Worm (Caenorhabditis elegans) whole organism, L2 larva: ENCODE measurements around the gene nhr-198.
"Not testable (repeated sequence)": the region's sequence is repeated elsewhere in the genome, so short reads cannot be mapped to it uniquely, and the experiment has no call there.

Source experiments
- C34F6.9 ChIP-seq: fragments of 150-350 bp; optimal IDR thresholded peaks from 2 replicates; lab custom pipeline; 2014; ENCODE audit warnings: missing biosample characterization, missing genetic modification characterization
- F13H6.1 ChIP-seq: sonication (generic microtip); optimal IDR thresholded peaks from 2 replicates; lab custom pipeline; 2016; ENCODE audit warnings: missing genetic modification characterization, missing compliant biosample characterization
- R02D3.7 ChIP-seq: fragments of 150-350 bp; optimal IDR thresholded peaks from 2 replicates; lab custom pipeline; 2014; ENCODE audit warnings: missing biosample characterization, missing genetic modification characterization
- Y55F3AM.14 ChIP-seq: fragments of 200-800 bp; sonication (Bioruptor generic); optimal IDR thresholded peaks from 2 replicates; lab custom pipeline; 2018; ENCODE audit warnings: mild to moderate bottlenecking, missing genetic modification characterization, missing compliant biosample characterization
- ZK546.5 ChIP-seq: sonication (generic microtip); optimal IDR thresholded peaks from 2 replicates; lab custom pipeline; 2017; ENCODE audit warnings: missing biosample characterization, missing genetic modification characterization
- alr-1 ChIP-seq: fragments of 150-350 bp; optimal IDR thresholded peaks from 2 replicates; lab custom pipeline; 2014; ENCODE audit warnings: missing biosample characterization, missing genetic modification characterization
- aly-2 ChIP-seq: fragments of 150-350 bp; optimal IDR thresholded peaks from 2 replicates; lab custom pipeline; 2014; ENCODE audit warnings: missing biosample characterization, missing genetic modification characterization
- ama-1 ChIP-seq: fragments of 150-350 bp; optimal IDR thresholded peaks from 2 replicates; lab custom pipeline; 2018; ENCODE audit warnings: inconsistent platforms
- blmp-1 ChIP-seq: sonication (generic microtip); optimal IDR thresholded peaks from 2 replicates; lab custom pipeline; 2017; ENCODE audit warnings: missing genetic modification characterization, mild to moderate bottlenecking, missing compliant biosample characterization, antibody characterized with exemption, moderate library complexity; ENCODE audit not compliant: insufficient read depth
- ceh-16 ChIP-seq: fragments of 150-350 bp; optimal IDR thresholded peaks from 2 replicates; lab custom pipeline; 2014; ENCODE audit warnings: missing biosample characterization, missing genetic modification characterization
- ceh-82 ChIP-seq: fragments of 150-350 bp; optimal IDR thresholded peaks from 2 replicates; lab custom pipeline; 2014; ENCODE audit warnings: missing biosample characterization, missing genetic modification characterization
- crh-2 ChIP-seq: sonication (generic microtip); optimal IDR thresholded peaks from 2 replicates; lab custom pipeline; 2017; ENCODE audit warnings: missing biosample characterization, missing genetic modification characterization
- egl-27 ChIP-seq: sonication (generic microtip); optimal IDR thresholded peaks from 3 replicates; lab custom pipeline; 2017; ENCODE audit warnings: missing biosample characterization, missing genetic modification reagents, missing genetic modification characterization
- elt-1 ChIP-seq: fragments of 150-350 bp; optimal IDR thresholded peaks from 2 replicates; lab custom pipeline; 2014; ENCODE audit warnings: missing biosample characterization, missing genetic modification characterization
- fos-1 ChIP-seq: fragments of 150-350 bp; optimal IDR thresholded peaks from 2 replicates; lab custom pipeline; 2014; ENCODE audit warnings: missing biosample characterization, missing genetic modification characterization
- gmeb-1 ChIP-seq: fragments of 150-350 bp; optimal IDR thresholded peaks from 2 replicates; lab custom pipeline; 2014; ENCODE audit warnings: missing biosample characterization, missing genetic modification characterization
- lin-11 ChIP-seq: fragments of 150-350 bp; sonication (generic microtip); optimal IDR thresholded peaks from 2 replicates; lab custom pipeline; 2014; ENCODE audit warnings: missing biosample characterization, missing genetic modification characterization, inconsistent platforms, mixed read lengths
- lin-13 ChIP-seq: fragments of 150-350 bp; optimal IDR thresholded peaks from 2 replicates; lab custom pipeline; 2014; ENCODE audit warnings: missing biosample characterization, missing genetic modification reagents, missing genetic modification characterization
- lin-39 ChIP-seq: fragments of 150-350 bp; optimal IDR thresholded peaks from 2 replicates; lab custom pipeline; 2014; ENCODE audit warnings: missing biosample characterization, missing genetic modification reagents, missing genetic modification characterization
- mab-5 ChIP-seq: fragments of 150-350 bp; optimal IDR thresholded peaks from 2 replicates; lab custom pipeline; 2014; ENCODE audit warnings: missing biosample characterization, missing genetic modification characterization
- mbf-1 ChIP-seq: sonication (generic microtip); optimal IDR thresholded peaks from 2 replicates; lab custom pipeline; 2017; ENCODE audit warnings: missing biosample characterization, missing genetic modification characterization
- mdl-1 ChIP-seq, 2 experiments: fragments of 150-350 bp in 1 of 2; sonication (generic microtip) in 1 of 2; optimal IDR thresholded peaks; 2 replicates each; lab custom pipeline; 2017; ENCODE audit warnings: missing biosample characterization in 2 of 2, missing genetic modification characterization in 2 of 2
- nhr-11 ChIP-seq: fragments of 150-350 bp; optimal IDR thresholded peaks from 2 replicates; lab custom pipeline; 2014; ENCODE audit warnings: missing biosample characterization, missing genetic modification characterization
- nhr-12 ChIP-seq: fragments of 150-350 bp; optimal IDR thresholded peaks from 2 replicates; lab custom pipeline; 2014; ENCODE audit warnings: missing biosample characterization, missing genetic modification characterization
- nhr-129 ChIP-seq: fragments of 150-350 bp; optimal IDR thresholded peaks from 2 replicates; lab custom pipeline; 2014; ENCODE audit warnings: missing biosample characterization, missing genetic modification characterization
- nhr-21 ChIP-seq: fragments of 150-350 bp; optimal IDR thresholded peaks from 2 replicates; lab custom pipeline; 2014; ENCODE audit warnings: missing biosample characterization, missing genetic modification characterization
- nhr-237 ChIP-seq: fragments of 150-350 bp; optimal IDR thresholded peaks from 2 replicates; lab custom pipeline; 2014; ENCODE audit warnings: missing biosample characterization, missing genetic modification characterization
- nhr-25 ChIP-seq: fragments of 150-350 bp; sonication (generic microtip); optimal IDR thresholded peaks from 3 replicates; lab custom pipeline; 2014; ENCODE audit warnings: missing biosample characterization, missing genetic modification characterization
- nhr-6 ChIP-seq: fragments of 150-350 bp; optimal IDR thresholded peaks from 2 replicates; lab custom pipeline; 2014; ENCODE audit warnings: missing biosample characterization, missing genetic modification characterization
- nhr-77 ChIP-seq: fragments of 150-350 bp; optimal IDR thresholded peaks from 2 replicates; lab custom pipeline; 2014; ENCODE audit warnings: missing biosample characterization, missing genetic modification characterization
- sem-4 ChIP-seq: fragments of 150-350 bp; optimal IDR thresholded peaks from 2 replicates; lab custom pipeline; 2014; ENCODE audit warnings: missing biosample characterization, missing genetic modification reagents, missing genetic modification characterization
- skn-1 ChIP-seq: sonication (generic microtip); optimal IDR thresholded peaks from 2 replicates; lab custom pipeline; 2017; ENCODE audit warnings: missing biosample characterization, missing genetic modification characterization
- sma-3 ChIP-seq: sonication (generic microtip); optimal IDR thresholded peaks from 2 replicates; lab custom pipeline; 2016; ENCODE audit warnings: missing genetic modification reagents, missing genetic modification characterization, missing compliant biosample characterization
- snpc-4 ChIP-seq: fragments of 150-350 bp; optimal IDR thresholded peaks from 2 replicates; lab custom pipeline; 2014; ENCODE audit warnings: missing biosample characterization, missing genetic modification characterization
- unc-39 ChIP-seq: fragments of 150-350 bp; optimal IDR thresholded peaks from 2 replicates; lab custom pipeline; 2014; ENCODE audit warnings: missing biosample characterization, missing genetic modification characterization
- unc-55 ChIP-seq: fragments of 150-350 bp; sonication (generic microtip); optimal IDR thresholded peaks from 3 replicates; lab custom pipeline; 2014; ENCODE audit warnings: missing biosample characterization, missing genetic modification reagents, missing genetic modification characterization
- zag-1 ChIP-seq: fragments of 150-350 bp; optimal IDR thresholded peaks from 2 replicates; lab custom pipeline; 2014; ENCODE audit warnings: missing biosample characterization, missing genetic modification characterization
- ztf-4 ChIP-seq: fragments of 150-350 bp; optimal IDR thresholded peaks from 2 replicates; lab custom pipeline; 2014; ENCODE audit warnings: missing biosample characterization, missing genetic modification characterization

nhr-198 gene

DNA sequence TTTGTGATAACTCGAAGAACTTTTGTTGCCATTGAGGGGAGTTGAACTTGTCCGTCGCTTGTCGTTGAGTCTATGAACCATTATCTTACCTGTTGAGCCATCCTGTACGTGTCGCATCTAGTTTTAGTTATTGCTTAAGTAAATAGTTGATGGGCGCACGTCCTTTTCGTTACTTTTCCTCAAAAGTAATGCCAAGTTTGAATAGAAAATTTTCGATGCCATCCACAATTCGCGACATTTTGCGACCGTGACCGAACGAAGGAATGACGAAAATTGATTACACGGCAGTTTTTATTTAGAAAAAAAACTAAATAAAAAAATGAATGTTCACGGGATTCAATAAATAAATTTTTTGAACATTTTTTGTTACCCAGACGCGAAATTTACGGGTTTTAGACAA, 25.6 kb upstream of the nhr-198 start, which contains the start of gene F53E4.1:
F53E4.1 (minus strand) TSS at position 101 of the 400 bp plus-strand sequence.
- not testable (repeated sequence) for TF ChIP-seq nhr-25 (tag; lab: Kevin White, UChicago); lin-39 (tag; lab: Kevin White, UChicago); aly-2

DNA sequence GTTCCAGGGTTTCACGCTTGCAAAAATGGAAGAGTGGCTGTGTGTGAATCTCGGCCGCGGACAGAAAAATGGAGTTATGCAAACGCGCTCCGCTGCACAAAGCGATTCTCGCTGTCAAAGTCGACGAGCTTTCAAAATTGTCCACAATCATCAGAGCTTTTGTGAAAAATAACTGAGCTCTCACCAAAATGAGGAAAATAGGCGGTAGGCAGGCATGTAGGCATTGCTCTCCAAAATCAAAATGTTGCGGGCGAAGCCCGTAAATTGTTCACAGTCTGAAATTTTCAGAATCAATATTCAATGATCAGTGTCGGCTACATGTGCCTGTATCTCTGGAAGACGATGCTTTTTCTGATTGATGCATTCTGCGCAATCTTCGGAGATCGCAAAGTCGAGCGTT, 24.9 kb upstream of the nhr-198 start, which contains the start of gene K06B4.4:
K06B4.4 (plus strand) TSS at position 301 of the 400 bp plus-strand sequence.
- no peak for TF ChIP-seq nhr-21
- no peak for TF ChIP-seq mbf-1
- no peak for TF ChIP-seq nhr-129 (tag; lab: Kevin White, UChicago)
- TF ChIP-seq nhr-6 = no peak
- TF ChIP-seq elt-1 (tag; lab: Kevin White, UChicago) = no peak
- no peak for TF ChIP-seq snpc-4

DNA sequence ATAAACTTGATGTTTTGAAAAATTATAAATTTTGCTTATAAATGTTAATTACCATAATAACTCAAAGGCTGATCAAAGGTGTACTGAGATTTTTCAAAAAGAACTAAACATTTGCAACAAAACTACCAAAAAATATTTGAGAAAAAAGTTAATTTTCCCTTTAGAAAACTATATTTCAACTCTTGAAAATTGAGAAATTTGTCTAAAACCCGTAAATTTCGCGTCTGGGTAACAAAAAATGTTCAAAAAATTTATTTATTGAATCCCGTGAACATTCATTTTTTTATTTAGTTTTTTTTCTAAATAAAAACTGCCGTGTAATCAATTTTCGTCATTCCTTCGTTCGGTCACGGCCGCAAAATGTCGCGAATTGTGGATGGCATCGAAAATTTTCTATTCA, 23.7 kb upstream of the nhr-198 start, which contains the start of gene K06B4.15:
K06B4.15 (plus strand) TSS at position 301 of the 400 bp plus-strand sequence.
- TF ChIP-seq skn-1, nhr-77, lin-13: not testable (repeated sequence)

DNA sequence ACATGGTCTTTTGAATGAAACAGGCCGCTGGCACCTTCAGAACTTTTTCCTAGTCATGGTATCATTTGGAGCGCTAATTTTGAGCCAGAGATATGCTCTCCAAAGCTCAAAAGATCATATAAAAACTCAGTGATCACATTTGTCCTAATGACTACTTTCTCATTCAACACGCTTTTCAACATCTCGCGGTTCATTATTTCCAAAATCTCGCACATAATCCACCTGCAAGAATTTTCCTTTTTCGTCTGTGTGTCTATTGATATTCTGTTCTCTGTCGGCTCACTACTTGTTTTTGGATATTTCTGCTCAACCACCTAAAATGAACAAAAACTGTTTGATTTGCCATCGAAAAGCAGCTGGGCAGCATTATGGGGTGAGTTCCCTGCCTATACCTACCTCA, 20.1 kb upstream of the nhr-198 start, which contains the start of gene nhr-51:
nhr-51 (plus strand) TSS at position 301 of the 400 bp plus-strand sequence.
- TF ChIP-seq mdl-1 (tag; optimal IDR thresholded peaks at IDR 0.05; lab: Kevin White, UChicago) = no peak
- TF ChIP-seq blmp-1 (tag; lab: Kevin White, UChicago) = no peak
- no peak for TF ChIP-seq nhr-11
- no peak for TF ChIP-seq aly-2
- TF ChIP-seq C34F6.9 (tag; lab: Kevin White, UChicago) = no peak
- TF ChIP-seq unc-39 (tag; lab: Kevin White, UChicago) = no peak
- TF ChIP-seq fos-1 = no peak
- TF ChIP-seq unc-55 (GFP tag; lab: Kevin White, UChicago) = no peak
- TF ChIP-seq sem-4 = no peak
- TF ChIP-seq mab-5 (tag; lab: Kevin White, UChicago) = no peak
- no peak for TF ChIP-seq Y55F3AM.14
- no peak for TF ChIP-seq nhr-237 (tag; lab: Kevin White, UChicago)
- TF ChIP-seq lin-11 (tag; lab: Kevin White, UChicago) = no peak
- no peak for TF ChIP-seq lin-13
- no peak for TF ChIP-seq zag-1
- TF ChIP-seq nhr-12 (tag; lab: Kevin White, UChicago) = no peak

DNA sequence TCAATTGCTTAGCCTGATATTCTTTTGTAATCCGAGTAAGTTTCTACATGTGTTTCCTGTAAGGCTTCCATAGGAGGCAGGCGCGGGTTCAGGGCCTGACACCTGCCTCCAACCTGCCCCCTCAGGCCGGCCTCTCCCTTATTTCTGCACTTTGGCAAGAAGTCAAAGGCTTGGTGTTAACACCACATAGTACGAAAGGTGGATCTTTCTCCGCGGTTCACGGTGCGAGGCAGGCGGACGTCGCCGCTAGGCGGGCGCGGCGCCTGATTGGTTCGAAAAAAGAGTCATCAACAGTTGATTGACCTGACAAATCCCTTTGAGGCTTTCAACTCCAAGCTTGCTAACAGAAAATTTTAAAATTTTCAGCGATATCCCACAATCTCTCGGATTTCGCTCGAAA, 18.9 kb upstream of the nhr-198 start:
- TF ChIP-seq Y55F3AM.14 = no peak
- TF ChIP-seq sem-4 = no peak
- TF ChIP-seq snpc-4 = no peak
- no peak for TF ChIP-seq ama-1 (lab: Kevin White, UChicago)
- no peak for TF ChIP-seq lin-11 (tag; lab: Kevin White, UChicago)
- TF ChIP-seq unc-55 (GFP tag; lab: Kevin White, UChicago) = no peak
- TF ChIP-seq gmeb-1 (tag; lab: Kevin White, UChicago) = no peak
- no peak for TF ChIP-seq ceh-16 (tag; lab: Kevin White, UChicago)
- TF ChIP-seq R02D3.7 (tag; lab: Kevin White, UChicago) = no peak
- no peak for TF ChIP-seq alr-1 (tag; lab: Kevin White, UChicago)
- TF ChIP-seq nhr-129 (tag; lab: Kevin White, UChicago) = no peak
- TF ChIP-seq F13H6.1 (tag; lab: Kevin White, UChicago) = no peak
- TF ChIP-seq nhr-21 = no peak
- no peak for TF ChIP-seq zag-1
- no peak for TF ChIP-seq aly-2
- TF ChIP-seq sma-3 (GFP tag; lab: Kevin White, UChicago) = no peak
- no peak for TF ChIP-seq ceh-82

DNA sequence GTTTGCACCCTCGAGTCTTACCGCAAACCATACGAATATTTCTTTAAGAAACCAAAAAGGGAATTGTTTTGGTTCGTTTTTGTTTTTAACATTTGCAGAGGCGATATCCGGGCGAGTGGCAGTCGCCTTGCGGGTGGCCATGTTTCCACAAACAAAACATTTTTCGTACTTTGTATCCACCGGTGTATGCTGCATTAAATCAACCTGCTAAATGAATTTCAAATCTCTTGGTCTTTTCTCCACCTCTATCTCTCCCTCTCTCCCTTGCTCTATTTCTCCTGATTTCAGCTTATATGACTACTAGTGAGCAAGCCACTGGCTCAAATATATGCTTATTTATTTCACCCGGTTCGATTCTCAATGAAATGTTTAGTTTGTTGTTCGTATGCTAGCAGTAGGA, 16.6 kb upstream of the nhr-198 start, which contains the start of gene nhr-52:
nhr-52 (plus strand) TSS at position 301 of the 400 bp plus-strand sequence.
- TF ChIP-seq crh-2 (tag; lab: Kevin White, UChicago) (no peak), F13H6.1 (tag; lab: Kevin White, UChicago) (no peak), ZK546.5 (tag; lab: Kevin White, UChicago) (no peak), blmp-1 (tag; lab: Kevin White, UChicago) (no peak), Y55F3AM.14 (no peak), egl-27 (tag; lab: Kevin White, UChicago) (no peak), mab-5 (tag; lab: Kevin White, UChicago) (no peak), mbf-1 (no peak), ztf-4 (tag; lab: Kevin White, UChicago) (no peak), ceh-82 (no peak)
